Fruit fly (Drosophila melanogaster): ENCODE data around the gene B52.

The B52 gene

DNA sequence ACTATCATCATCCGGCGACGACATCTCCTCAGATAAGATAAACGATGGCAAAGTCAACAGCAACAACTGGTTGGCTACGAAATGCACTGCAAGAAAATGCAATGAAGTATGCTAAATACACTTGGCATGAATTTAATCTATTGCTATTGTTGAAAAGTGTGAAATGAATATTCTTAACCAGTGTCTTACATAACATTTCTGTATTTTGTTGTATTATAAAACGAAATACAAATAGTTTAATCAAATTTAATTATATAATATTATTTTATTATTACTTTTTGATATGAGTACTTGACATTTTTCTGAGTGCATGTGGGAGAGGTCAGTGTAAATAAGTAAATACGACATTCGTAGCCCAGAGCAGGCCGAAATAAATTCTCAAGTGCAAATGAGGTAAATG lies 52.4 kb downstream of the B52 start (continued):
- no peak for TF ChIP-seq pfk (GFP tag; optimal IDR thresholded peaks at IDR 0.05)
- peak; percentile 3 for TF ChIP-seq scrt (GFP tag; optimal IDR thresholded peaks at IDR 0.05)
- no peak for TF ChIP-seq chm (GFP tag; IDR thresholded peaks at IDR 0.05)
- no peak for TF ChIP-seq fru (optimal IDR thresholded peaks at IDR 0.05)
- TF ChIP-seq ab (GFP tag; optimal IDR thresholded peaks at IDR 0.05): no peak
- TF ChIP-seq CG10654 (GFP tag; optimal IDR thresholded peaks at IDR 0.05): peak; percentile 24
- no peak for TF ChIP-seq CG32772 (GFP tag; IDR thresholded peaks at IDR 0.05)
- peak; percentile 0 for TF ChIP-seq oc (tag; optimal IDR thresholded peaks at IDR 0.05)
- peak; percentile 25 for TF ChIP-seq tap (tag; optimal IDR thresholded peaks at IDR 0.05)
- no peak for TF ChIP-seq ham (GFP tag; IDR thresholded peaks at IDR 0.05)
- TF ChIP-seq psq (GFP tag; optimal IDR thresholded peaks at IDR 0.05): no peak
- TF ChIP-seq ap (GFP tag; IDR thresholded peaks at IDR 0.05): no peak
- peak in 1 of 2 experiments; percentile 55 for TF ChIP-seq Hr51 (GFP tag; optimal IDR thresholded peaks at IDR 0.05)
- TF ChIP-seq Gsc (GFP tag; IDR thresholded peaks at IDR 0.05): no peak
- TF ChIP-seq Spps (tag; optimal IDR thresholded peaks at IDR 0.05): peak; percentile 23
- TF ChIP-seq row (GFP tag; IDR thresholded peaks at IDR 0.05): peak; percentile 59
- no peak for TF ChIP-seq Stat92E (GFP tag; optimal IDR thresholded peaks at IDR 0.05)
- peak; percentile 16 for TF ChIP-seq CG4820 (GFP tag; optimal IDR thresholded peaks at IDR 0.05)
- peak; percentile 58 for TF ChIP-seq trem (tag; optimal IDR thresholded peaks at IDR 0.05)
- no peak for TF ChIP-seq NK7.1 (GFP tag; optimal IDR thresholded peaks at IDR 0.05)
- TF ChIP-seq Sox102F (GFP tag; optimal IDR thresholded peaks at IDR 0.05): peak; percentile 52
- TF ChIP-seq cg (GFP tag; optimal IDR thresholded peaks at IDR 0.05): no peak
- peak; percentile 48 for TF ChIP-seq CG10267 (tag; optimal IDR thresholded peaks at IDR 0.05)
- no peak for TF ChIP-seq esg (GFP tag; conservative IDR thresholded peaks at IDR 0.05)
- TF ChIP-seq NfI (GFP tag; optimal IDR thresholded peaks at IDR 0.05): no peak
- peak; percentile 12 for TF ChIP-seq CG8359 (GFP tag; optimal IDR thresholded peaks at IDR 0.05; ENCODE audit: borderline replicate concordance)
- TF ChIP-seq Blimp-1 (GFP tag; optimal IDR thresholded peaks at IDR 0.05): peak; percentile 57
- no peak for TF ChIP-seq abd-A (tag; optimal IDR thresholded peaks at IDR 0.05)
- TF ChIP-seq Meics (GFP tag; optimal IDR thresholded peaks at IDR 0.05): peak; percentile 26
- TF ChIP-seq eve (GFP tag; optimal IDR thresholded peaks at IDR 0.05): no peak
- peak; percentile 16 for TF ChIP-seq CG5180 (GFP tag; optimal IDR thresholded peaks at IDR 0.05)
- TF ChIP-seq ind (GFP tag; optimal IDR thresholded peaks at IDR 0.05): peak; percentile 2
- peak; percentile 43 for TF ChIP-seq CG17385 (GFP tag; optimal IDR thresholded peaks at IDR 0.05)
- no peak for TF ChIP-seq Oaz (GFP tag; IDR thresholded peaks at IDR 0.05)
- peak; percentile 56 for TF ChIP-seq CG13424 (tag; optimal IDR thresholded peaks at IDR 0.05)
- no peak for TF ChIP-seq Atf3 (GFP tag; optimal IDR thresholded peaks at IDR 0.05)
- TF ChIP-seq CoRest (tag; optimal IDR thresholded peaks at IDR 0.05): peak; percentile 64
- peak; percentile 27 for TF ChIP-seq CG1602 (GFP tag; optimal IDR thresholded peaks at IDR 0.05)
- TF ChIP-seq CG12659 (GFP tag; optimal IDR thresholded peaks at IDR 0.05): peak; percentile 8
- TF ChIP-seq B-H1 (GFP tag; IDR thresholded peaks at IDR 0.05): no peak
- TF ChIP-seq zen (tag; optimal IDR thresholded peaks at IDR 0.05): peak; percentile 46
- peak; percentile 37; the same call in 1 of the 2 replicates for TF ChIP-seq HLH3B (GFP tag; IDR thresholded peaks at IDR 0.05)
- TF ChIP-seq bigmax (GFP tag; optimal IDR thresholded peaks at IDR 0.05): no peak
- TF ChIP-seq danr (GFP tag; IDR thresholded peaks at IDR 0.05): 0 out of 2 replicates have a peak, but pooled peaks have one; percentile 7
- TF ChIP-seq HHEX (GFP tag; optimal IDR thresholded peaks at IDR 0.05): peak; percentile 14
- peak; percentile 6; the same call in 1 of the 2 replicates for TF ChIP-seq CG9215 (GFP tag; IDR thresholded peaks at IDR 0.05)
- TF ChIP-seq gsb (GFP tag; IDR thresholded peaks at IDR 0.05): no peak
- TF ChIP-seq CG17361 (GFP tag; IDR thresholded peaks at IDR 0.05): peak; percentile 50; the same call in 2 of the 3 replicates
- TF ChIP-seq CG11247 (GFP tag; IDR thresholded peaks at IDR 0.05): no peak
- peak; percentile 67 for TF ChIP-seq CG18262 (tag; optimal IDR thresholded peaks at IDR 0.05)
- TF ChIP-seq fd96Cb (tag; optimal IDR thresholded peaks at IDR 0.05): peak; percentile 41
